Worm (Caenorhabditis elegans) whole organism, midembryonic: ENCODE measurements around the gene acl-1.
A peak's percentile ranks its signal among the peaks of the same experiment; 100 is the strongest.

Source experiments
- T22C8.4 ChIP-seq: fragments of 200-800 bp; sonication (Bioruptor generic); IDR thresholded peaks from 2 replicates; pipeline ENCODE4 v1.3.6; 2022; ENCODE audit warnings: missing genetic modification characterization, missing compliant biosample characterization
- cog-1 ChIP-seq: sonication (generic microtip); optimal IDR thresholded peaks from 2 replicates; lab custom pipeline; 2016; ENCODE audit warnings: missing genetic modification characterization, missing compliant biosample characterization
- flt-1 ChIP-seq: fragments of 200-800 bp; sonication (Bioruptor generic); IDR thresholded peaks from 2 replicates; pipeline ENCODE4 v1.3.6; 2022; ENCODE audit warnings: missing genetic modification characterization, missing compliant biosample characterization
- klf-2 ChIP-seq: fragments of 200-800 bp; sonication (Bioruptor generic); conservative IDR thresholded peaks from 2 replicates; pipeline ENCODE4 v1.3.6; 2022; ENCODE audit warnings: missing genetic modification reagents, missing genetic modification characterization, missing compliant biosample characterization
- med-1 ChIP-seq: sonication (generic microtip); optimal IDR thresholded peaks from 2 replicates; lab custom pipeline; 2017; ENCODE audit warnings: missing genetic modification characterization, mild to moderate bottlenecking, missing compliant biosample characterization, antibody characterized with exemption, missing genetic modification reagents; ENCODE audit not compliant: insufficient read depth
- ref-1 ChIP-seq: fragments of 200-800 bp; sonication (Bioruptor generic); conservative IDR thresholded peaks from 2 replicates; pipeline ENCODE4 v1.3.6; 2022; ENCODE audit warnings: missing genetic modification reagents, missing genetic modification characterization, missing compliant biosample characterization
- tab-1 ChIP-seq: fragments of 200-800 bp; sonication (Bioruptor generic); IDR thresholded peaks from 2 replicates; pipeline ENCODE4 v1.3.6; 2022; ENCODE audit warnings: missing genetic modification characterization, missing compliant biosample characterization
- ztf-23 ChIP-seq: fragments of 200-800 bp; sonication (Bioruptor generic); IDR thresholded peaks from 2 replicates; pipeline ENCODE4 v1.3.6; 2022; ENCODE audit warnings: missing genetic modification reagents, missing genetic modification characterization, missing compliant biosample characterization
- ztf-29 ChIP-seq: fragments of 200-800 bp; sonication (Bioruptor generic); IDR thresholded peaks from 2 replicates; pipeline ENCODE4 v1.3.6; 2022; ENCODE audit warnings: missing genetic modification reagents, missing genetic modification characterization, missing compliant biosample characterization

acl-1 gene

ce11 chrX:15849397-15849935, at the start of gene acl-1:
Gene acl-1, plus strand, starts transcription at chrX:15849885.
- TF ChIP-seq klf-2 (GFP tag; lab: Robert Waterston, UW) (no peak), ztf-23 (GFP tag; lab: Robert Waterston, UW) (no peak), cog-1 (tag; lab: Kevin White, UChicago) (peak; percentile 55), T22C8.4 (GFP tag; lab: Robert Waterston, UW) (0 out of 2 replicates have a peak, but pooled peaks have one; percentile 8)

ce11 chrX:15801827-15802226, 47.9 kb upstream of the acl-1 start:
- TF ChIP-seq ztf-23 (GFP tag; lab: Robert Waterston, UW) (no peak), tab-1 (no peak), med-1 (GFP tag; lab: Kevin White, UChicago) (no peak), ref-1 (GFP tag; lab: Robert Waterston, UW) (no peak), klf-2 (GFP tag; lab: Robert Waterston, UW) (no peak), T22C8.4 (GFP tag; lab: Robert Waterston, UW) (no peak), ztf-29 (GFP tag; lab: Robert Waterston, UW) (no peak), flt-1 (no peak)

ce11 chrX:15804072-15804471, 45.6 kb upstream of the acl-1 start, which contains the start of gene Y7A5A.7:
Gene Y7A5A.7, minus strand, starts transcription at chrX:15804172.
- no peak for TF ChIP-seq klf-2 (GFP tag; lab: Robert Waterston, UW)
- TF ChIP-seq med-1 (GFP tag; lab: Kevin White, UChicago), result no peak
- no peak for TF ChIP-seq ztf-29 (GFP tag; lab: Robert Waterston, UW)
- no peak for TF ChIP-seq ref-1 (GFP tag; lab: Robert Waterston, UW)
- no peak for TF ChIP-seq tab-1
- no peak for TF ChIP-seq T22C8.4 (GFP tag; lab: Robert Waterston, UW)
- no peak for TF ChIP-seq ztf-23 (GFP tag; lab: Robert Waterston, UW)
- no peak for TF ChIP-seq flt-1
- TF ChIP-seq cog-1 (tag; lab: Kevin White, UChicago), result no peak

- TF ChIP-seq tab-1, result no peak
- TF ChIP-seq flt-1, result no peak
- no peak for TF ChIP-seq T22C8.4 (GFP tag; lab: Robert Waterston, UW)
- TF ChIP-seq ztf-23 (GFP tag; lab: Robert Waterston, UW), result no peak
- TF ChIP-seq klf-2 (GFP tag; lab: Robert Waterston, UW), result no peak
- TF ChIP-seq cog-1 (tag; lab: Kevin White, UChicago), result no peak
- TF ChIP-seq med-1 (GFP tag; lab: Kevin White, UChicago), result no peak
- TF ChIP-seq ref-1 (GFP tag; lab: Robert Waterston, UW), result no peak
- TF ChIP-seq ztf-29 (GFP tag; lab: Robert Waterston, UW), result no peak
Measured at ce11 chrX:15811341-15811740, 38.3 kb upstream of the acl-1 start.

- TF ChIP-seq ref-1 (GFP tag; lab: Robert Waterston, UW) (no peak), ztf-23 (GFP tag; lab: Robert Waterston, UW) (no peak), ztf-29 (GFP tag; lab: Robert Waterston, UW) (no peak), tab-1 (no peak), T22C8.4 (GFP tag; lab: Robert Waterston, UW) (no peak), klf-2 (GFP tag; lab: Robert Waterston, UW) (no peak), flt-1 (no peak), med-1 (GFP tag; lab: Kevin White, UChicago) (no peak), cog-1 (tag; lab: Kevin White, UChicago) (no peak)
Measured at ce11 chrX:15814548-15814947, 35.1 kb upstream of the acl-1 start.

ce11 chrX:15822197-15822596, 27.5 kb upstream of the acl-1 start, which contains the start of gene Y7A5A.8:
Gene Y7A5A.8, plus strand, starts transcription at chrX:15822497.
- TF ChIP-seq flt-1, result no peak
- no peak for TF ChIP-seq ref-1 (GFP tag; lab: Robert Waterston, UW)
- TF ChIP-seq klf-2 (GFP tag; lab: Robert Waterston, UW), result no peak
- no peak for TF ChIP-seq cog-1 (tag; lab: Kevin White, UChicago)
- TF ChIP-seq ztf-23 (GFP tag; lab: Robert Waterston, UW), result no peak
- TF ChIP-seq T22C8.4 (GFP tag; lab: Robert Waterston, UW), result no peak
- no peak for TF ChIP-seq med-1 (GFP tag; lab: Kevin White, UChicago)
- no peak for TF ChIP-seq ztf-29 (GFP tag; lab: Robert Waterston, UW)
- TF ChIP-seq tab-1, result no peak

ce11 chrX:15826866-15827265, 22.8 kb upstream of the acl-1 start, which contains the start of gene Y7A5A.9:
Gene Y7A5A.9, plus strand, starts transcription at chrX:15827166.
- no peak for TF ChIP-seq klf-2 (GFP tag; lab: Robert Waterston, UW)
- TF ChIP-seq tab-1, result no peak
- no peak for TF ChIP-seq med-1 (GFP tag; lab: Kevin White, UChicago)
- no peak for TF ChIP-seq flt-1
- no peak for TF ChIP-seq ref-1 (GFP tag; lab: Robert Waterston, UW)
- TF ChIP-seq T22C8.4 (GFP tag; lab: Robert Waterston, UW), result no peak
- TF ChIP-seq cog-1 (tag; lab: Kevin White, UChicago), result no peak
- no peak for TF ChIP-seq ztf-23 (GFP tag; lab: Robert Waterston, UW)
- TF ChIP-seq ztf-29 (GFP tag; lab: Robert Waterston, UW), result no peak

- TF ChIP-seq flt-1 (no peak), ztf-23 (GFP tag; lab: Robert Waterston, UW) (no peak)
Measured at ce11 chrX:15828059-15828458, 21.6 kb upstream of the acl-1 start, which contains the start of gene Y7A5A.20. Gene Y7A5A.20, plus strand, starts transcription at chrX:15828359.

ce11 chrX:15831537-15831936, 18.1 kb upstream of the acl-1 start:
- TF ChIP-seq tab-1, result no peak
- no peak for TF ChIP-seq ref-1 (GFP tag; lab: Robert Waterston, UW)
- no peak for TF ChIP-seq med-1 (GFP tag; lab: Kevin White, UChicago)
- TF ChIP-seq klf-2 (GFP tag; lab: Robert Waterston, UW), result no peak
- TF ChIP-seq ztf-23 (GFP tag; lab: Robert Waterston, UW), result no peak
- TF ChIP-seq cog-1 (tag; lab: Kevin White, UChicago), result no peak
- no peak for TF ChIP-seq T22C8.4 (GFP tag; lab: Robert Waterston, UW)
- no peak for TF ChIP-seq ztf-29 (GFP tag; lab: Robert Waterston, UW)
